Worm (Caenorhabditis elegans) whole organism, L1 larva: ENCODE data around the gene dsl-2.
A peak's percentile ranks its signal among the peaks of the same experiment; 100 is the strongest.

Experiments
- alr-1 ChIP-seq: fragments of 200-800 bp; sonication (Bioruptor generic); optimal IDR thresholded peaks from 2 replicates; lab custom pipeline; 2018; ENCODE audit warnings: borderline replicate concordance, mild to moderate bottlenecking, missing genetic modification characterization, missing compliant biosample characterization
- ceh-82 ChIP-seq, 3 experiments: fragments of 150-350 bp in 1 of 3; sonication (generic microtip) in 2 of 3; optimal IDR thresholded peaks; 2 replicates each; lab custom pipeline; 2014 to 2017; ENCODE audit warnings: missing biosample characterization in 3 of 3, missing genetic modification characterization in 3 of 3
- efl-1 ChIP-seq, 4 experiments: fragments of 150-350 bp; optimal IDR thresholded peaks in 3 of 4; peaks in 1 of 4; 1 replicate in 1 of 4; 2 replicates in 3 of 4; lab custom pipeline; 2014; ENCODE audit warnings: missing biosample characterization in 2 of 4, missing genetic modification characterization in 2 of 4, missing genetic modification reagents in 2 of 4
- egl-27 ChIP-seq, 2 experiments: fragments of 150-350 bp in 1 of 2; sonication (generic microtip); optimal IDR thresholded peaks; 3 replicates each; lab custom pipeline; 2017 to 2018; ENCODE audit warnings: missing biosample characterization in 2 of 2, missing genetic modification characterization in 2 of 2, missing genetic modification reagents in 2 of 2
- elt-3 ChIP-seq, 6 experiments: fragments of 150-350 bp in 1 of 6; sonication (generic microtip); optimal IDR thresholded peaks; 2 replicates each; lab custom pipeline; 2017 to 2018; ENCODE audit warnings: missing biosample characterization in 6 of 6, missing genetic modification characterization in 6 of 6, inconsistent platforms in 1 of 6
- lsy-2 ChIP-seq, 2 experiments: fragments of 150-350 bp; optimal IDR thresholded peaks; 2 replicates each; lab custom pipeline; 2014; ENCODE audit warnings: missing biosample characterization in 2 of 2, missing genetic modification characterization in 2 of 2
- nhr-77 ChIP-seq: fragments of 150-350 bp; optimal IDR thresholded peaks from 2 replicates; lab custom pipeline; 2014; ENCODE audit warnings: missing biosample characterization, missing genetic modification characterization
- skn-1 ChIP-seq: fragments of 150-350 bp; optimal IDR thresholded peaks from 2 replicates; lab custom pipeline; 2014; ENCODE audit warnings: missing biosample characterization, missing genetic modification characterization
- snpc-4 ChIP-seq: fragments of 150-350 bp; optimal IDR thresholded peaks from 2 replicates; lab custom pipeline; 2014; ENCODE audit warnings: missing biosample characterization, missing genetic modification characterization

DNA sequence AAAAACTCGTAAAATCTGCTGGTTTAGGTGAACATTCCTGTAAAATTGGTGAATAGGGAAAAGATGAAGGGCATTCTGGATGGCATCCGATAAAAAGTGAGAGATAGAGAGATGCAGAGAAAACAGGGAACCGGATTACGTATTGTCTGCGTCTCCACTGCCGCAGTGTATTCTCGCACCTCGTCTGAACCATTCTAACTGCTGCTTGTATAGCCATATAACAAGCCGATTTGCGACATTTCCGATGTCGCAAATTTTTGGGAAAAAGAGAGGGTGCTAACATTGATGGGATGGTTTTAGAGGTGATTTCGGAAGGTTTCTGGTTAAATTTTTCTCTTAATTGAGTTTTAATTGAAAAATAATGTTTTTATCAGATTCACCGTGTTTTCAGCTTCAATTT is 16.4 kb upstream of the dsl-2 start, which contains the start of gene W09G12.10:
- peak in 1 of 2 experiments; percentile 18 for TF ChIP-seq efl-1 (optimal IDR thresholded peaks at IDR 0.05; lab: Kevin White, UChicago)
- no peak for TF ChIP-seq efl-1 (GFP tag; optimal IDR thresholded peaks at IDR 0.05 in 1 of 2; lab: Kevin White, UChicago)
- no peak for TF ChIP-seq skn-1 (tag; lab: Kevin White, UChicago)
- no peak for TF ChIP-seq elt-3 (tag; optimal IDR thresholded peaks at IDR 0.05; lab: Kevin White, UChicago)
- no peak for TF ChIP-seq egl-27 (tag; optimal IDR thresholded peaks at IDR 0.05; lab: Kevin White, UChicago)
- no peak for TF ChIP-seq lsy-2 (tag; optimal IDR thresholded peaks at IDR 0.05; lab: Kevin White, UChicago)
- TF ChIP-seq ceh-82 (tag; optimal IDR thresholded peaks at IDR 0.05; lab: Kevin White, UChicago), result no peak
- TF ChIP-seq nhr-77 (tag; lab: Kevin White, UChicago), result no peak
- no peak for TF ChIP-seq snpc-4 (tag; lab: Kevin White, UChicago)
- TF ChIP-seq alr-1 (tag; lab: Kevin White, UChicago), result no peak
